Fruit fly (Drosophila melanogaster): Measurements from ENCODE around the gene CG18493.
A peak's percentile ranks its signal among the peaks of the same experiment; 100 is the strongest.

Gene CG18493

DNA sequence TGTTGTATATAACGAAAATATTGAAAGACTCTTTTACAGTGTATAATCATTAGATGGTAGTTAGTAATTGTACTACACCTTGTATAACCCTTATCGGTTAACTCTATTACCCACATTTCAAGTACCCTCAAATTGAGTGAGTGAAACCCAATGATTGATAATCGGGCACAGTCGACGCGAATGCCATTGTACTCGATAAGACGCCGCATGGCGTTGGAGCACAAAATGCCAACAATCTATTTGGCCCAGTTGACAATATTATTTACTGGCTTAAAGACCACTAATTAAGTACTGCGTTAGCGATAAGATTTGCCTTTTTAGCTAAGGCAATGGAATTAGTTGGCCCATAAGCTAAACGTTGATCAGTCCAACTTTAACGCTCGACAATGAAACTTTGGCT, 2.5 kb upstream of the CG18493 start, which contains the start of gene CG3734 (continued):
- TF ChIP-seq CG2129 (GFP tag; IDR thresholded peaks at IDR 0.05; ENCODE audit: partially characterized antibody) (no peak), CG5245 (GFP tag; optimal IDR thresholded peaks at IDR 0.05) (no peak), Sry-β (GFP tag; optimal IDR thresholded peaks at IDR 0.05) (no peak), Pdp1 (GFP tag; optimal IDR thresholded peaks at IDR 0.05) (peak in 1 of 2 experiments; percentile 47), Dbx (GFP tag; IDR thresholded peaks at IDR 0.05) (no peak), mam (GFP tag; optimal IDR thresholded peaks at IDR 0.05) (no peak), Antp (GFP tag; optimal IDR thresholded peaks at IDR 0.05) (no peak), zen (tag; optimal IDR thresholded peaks at IDR 0.05) (no peak), ranshi (GFP tag; IDR thresholded peaks at IDR 0.05) (no peak), Tbp (GFP tag; optimal IDR thresholded peaks at IDR 0.05) (no peak), Dref (GFP tag; IDR thresholded peaks at IDR 0.05) (no peak), sima (GFP tag; optimal IDR thresholded peaks at IDR 0.05) (no peak), grn (GFP tag; optimal IDR thresholded peaks at IDR 0.05) (peak; percentile 69), Rfx (GFP tag; IDR thresholded peaks at IDR 0.05) (no peak), exex (tag; optimal IDR thresholded peaks at IDR 0.05) (peak; percentile 99), Opbp (GFP tag; IDR thresholded peaks at IDR 0.05; ENCODE audit: partially characterized antibody) (no peak), ewg (GFP tag; optimal IDR thresholded peaks at IDR 0.05) (no peak), CG14441 (GFP tag; IDR thresholded peaks at IDR 0.05) (no peak), CG10321 (GFP tag; IDR thresholded peaks at IDR 0.05) (no peak), chinmo (GFP tag; IDR thresholded peaks at IDR 0.05; ENCODE audit: partially characterized antibody) (no peak), nerfin-2 (GFP tag; IDR thresholded peaks at IDR 0.05; ENCODE audit: partially characterized antibody) (no peak), CG11093 (GFP tag; IDR thresholded peaks at IDR 0.05) (no peak), CG15011 (GFP tag; optimal IDR thresholded peaks at IDR 0.05) (no peak), Ravus (GFP tag; IDR thresholded peaks at IDR 0.05) (no peak), CG8281 (tag; optimal IDR thresholded peaks at IDR 0.05) (peak; percentile 56), lab (GFP tag; optimal IDR thresholded peaks at IDR 0.05) (peak; percentile 41), CG18599 (GFP tag; optimal IDR thresholded peaks at IDR 0.05) (peak; percentile 39), CG5180 (GFP tag; optimal IDR thresholded peaks at IDR 0.05) (no peak), tgo (GFP tag; IDR thresholded peaks at IDR 0.05) (no peak), CG6765 (GFP tag; optimal IDR thresholded peaks at IDR 0.05) (no peak), D (optimal IDR thresholded peaks at IDR 0.05) (no peak), D (GFP tag; optimal IDR thresholded peaks at IDR 0.05) (no peak), Mrtf (GFP tag; IDR thresholded peaks at IDR 0.05) (no peak), sug (tag; optimal IDR thresholded peaks at IDR 0.05) (peak; percentile 77), crc (GFP tag; optimal IDR thresholded peaks at IDR 0.05) (no peak), B-H2 (GFP tag; optimal IDR thresholded peaks at IDR 0.05) (peak; percentile 5), CG34422 (GFP tag; IDR thresholded peaks at IDR 0.05) (no peak), CG17568 (GFP tag; optimal IDR thresholded peaks at IDR 0.05) (no peak), CG16779 (GFP tag; IDR thresholded peaks at IDR 0.05) (no peak), aop (GFP tag; IDR thresholded peaks at IDR 0.05) (no peak)

DNA sequence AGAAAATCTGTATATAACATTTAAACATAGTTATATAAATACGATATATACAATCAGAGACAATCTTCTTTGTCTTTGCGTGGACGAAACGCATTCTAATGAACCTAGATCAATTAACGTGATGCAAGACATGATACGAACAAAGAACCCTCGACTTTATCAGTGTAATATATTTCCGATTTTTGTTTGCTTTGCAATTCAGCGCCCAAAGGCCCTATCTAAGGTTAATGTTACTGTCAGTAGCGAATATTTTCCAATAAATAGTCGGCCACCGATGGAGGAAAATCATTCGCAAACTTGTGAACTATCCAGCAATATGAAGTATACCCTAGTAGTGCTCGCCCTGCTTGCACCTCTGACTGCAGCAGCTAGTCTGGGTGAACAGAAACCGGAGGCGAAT, 3.0 kb downstream of the CG18493 start, which contains the start of gene CG3739:
Gene CG3739 (plus strand): TSS at position 301 of the 400 bp plus-strand sequence.
- TF ChIP-seq CG11560 (tag; IDR thresholded peaks at IDR 0.05) (no peak), cg (GFP tag; optimal IDR thresholded peaks at IDR 0.05) (no peak), Oli (tag; optimal IDR thresholded peaks at IDR 0.05) (no peak), CG7963 (GFP tag; IDR thresholded peaks at IDR 0.05; ENCODE audit: partially characterized antibody) (no peak), Mes4 (GFP tag; optimal IDR thresholded peaks at IDR 0.05) (no peak), CG12155 (GFP tag; optimal IDR thresholded peaks at IDR 0.05) (no peak), jigr1 (GFP tag; IDR thresholded peaks at IDR 0.05) (no peak), seq (GFP tag; IDR thresholded peaks at IDR 0.05) (no peak), CG17912 (GFP tag; optimal IDR thresholded peaks at IDR 0.05) (no peak), sim (GFP tag; IDR thresholded peaks at IDR 0.05) (no peak), caup (GFP tag; optimal IDR thresholded peaks at IDR 0.05; ENCODE audit: severe bottlenecking) (no peak), chm (GFP tag; IDR thresholded peaks at IDR 0.05) (no peak), gfzf (GFP tag; optimal IDR thresholded peaks at IDR 0.05) (no peak), Sin3A (optimal IDR thresholded peaks at IDR 0.05) (no peak), E2f2 (GFP tag; IDR thresholded peaks at IDR 0.05) (no peak)
